Fruit fly (Drosophila melanogaster): ENCODE data around the gene Cyt-c-d.

Cyt-c-d gene

dm6 chr2L:16689800-16690618, 25.7 kb upstream of the Cyt-c-d start (continued):
- TF ChIP-seq Sox15 (GFP tag; optimal IDR thresholded peaks at IDR 0.05) (peak; percentile 2), fd59A (GFP tag; optimal IDR thresholded peaks at IDR 0.05) (peak; percentile 42), CG8632 (GFP tag; optimal IDR thresholded peaks at IDR 0.05) (peak; percentile 52), Eip75B (GFP tag; optimal IDR thresholded peaks at IDR 0.05) (peak; percentile 11), fd85E (GFP tag; optimal IDR thresholded peaks at IDR 0.05) (no peak), CG6854 (GFP tag; optimal IDR thresholded peaks at IDR 0.05) (no peak), lz (GFP tag; optimal IDR thresholded peaks at IDR 0.05) (peak; percentile 61), dsx (GFP tag; optimal IDR thresholded peaks at IDR 0.05; ENCODE audit: poor library complexity, severe bottlenecking) (no peak), CG8319 (GFP tag; optimal IDR thresholded peaks at IDR 0.05) (no peak), Sox14 (GFP tag; optimal IDR thresholded peaks at IDR 0.05) (peak; percentile 73), CG6276 (GFP tag; optimal IDR thresholded peaks at IDR 0.05) (peak; percentile 20), Eip78C (GFP tag) (peak; percentile 93), CG34406 (GFP tag; optimal IDR thresholded peaks at IDR 0.05) (peak; percentile 53), vri (GFP tag; optimal IDR thresholded peaks at IDR 0.05) (peak; percentile 58), CG32006 (GFP tag; optimal IDR thresholded peaks at IDR 0.05) (peak; percentile 73), CG1621 (tag; optimal IDR thresholded peaks at IDR 0.05) (no peak), CG31627 (GFP tag; optimal IDR thresholded peaks at IDR 0.05) (peak; percentile 51), Hr39 (GFP tag; optimal IDR thresholded peaks at IDR 0.05) (peak; percentile 68)

- no peak for TF ChIP-seq svp (GFP tag)
- no peak for TF ChIP-seq CG7368 (GFP tag; optimal IDR thresholded peaks at IDR 0.05)
- peak; percentile 14 for TF ChIP-seq Eip93F (GFP tag; optimal IDR thresholded peaks at IDR 0.05)
- TF ChIP-seq fkh (GFP tag; optimal IDR thresholded peaks at IDR 0.05): peak; percentile 22
- TF ChIP-seq Lpt (GFP tag; optimal IDR thresholded peaks at IDR 0.05): no peak
Observed at dm6 chr2L:16690619-16690908, 25.1 kb upstream of the Cyt-c-d start.

- TF ChIP-seq Eip78C (GFP tag) (peak; percentile 44), CG7368 (GFP tag; optimal IDR thresholded peaks at IDR 0.05) (no peak), fkh (GFP tag; optimal IDR thresholded peaks at IDR 0.05) (peak; percentile 42)
Observed at dm6 chr2L:16703008-16703510, 12.6 kb upstream of the Cyt-c-d start.

- TF ChIP-seq eg (GFP tag; IDR thresholded peaks at IDR 0.05): no peak
- peak; percentile 61 for TF ChIP-seq Sox14 (GFP tag; optimal IDR thresholded peaks at IDR 0.05)
- no peak for TF ChIP-seq CG7368 (GFP tag; optimal IDR thresholded peaks at IDR 0.05)
- TF ChIP-seq net (GFP tag; optimal IDR thresholded peaks at IDR 0.05): peak; percentile 26
- no peak for TF ChIP-seq CG6808 (GFP tag; optimal IDR thresholded peaks at IDR 0.05)
- TF ChIP-seq Ets96B (tag; optimal IDR thresholded peaks at IDR 0.05): peak; percentile 5
- no peak for TF ChIP-seq CG8319 (GFP tag; optimal IDR thresholded peaks at IDR 0.05)
- TF ChIP-seq CG3919 (GFP tag; optimal IDR thresholded peaks at IDR 0.05): peak; percentile 62
- TF ChIP-seq Eip78C (GFP tag): peak; percentile 86
- TF ChIP-seq CG4318 (GFP tag; optimal IDR thresholded peaks at IDR 0.05): no peak
- TF ChIP-seq topi (GFP tag; optimal IDR thresholded peaks at IDR 0.05): peak; percentile 60
- no peak for TF ChIP-seq fd59A (GFP tag; optimal IDR thresholded peaks at IDR 0.05)
- peak; percentile 52 for TF ChIP-seq CG10631 (GFP tag; optimal IDR thresholded peaks at IDR 0.05)
- TF ChIP-seq CG1621 (tag; optimal IDR thresholded peaks at IDR 0.05): no peak
- TF ChIP-seq Met (GFP tag; optimal IDR thresholded peaks at IDR 0.05): no peak
- TF ChIP-seq Sox15 (GFP tag; optimal IDR thresholded peaks at IDR 0.05): peak; percentile 25
- TF ChIP-seq achi (GFP tag; optimal IDR thresholded peaks at IDR 0.05): peak; percentile 39
- TF ChIP-seq ss (GFP tag; optimal IDR thresholded peaks at IDR 0.05): no peak
- TF ChIP-seq Sox102F (GFP tag; optimal IDR thresholded peaks at IDR 0.05): peak; percentile 37
- no peak for TF ChIP-seq Lpt (GFP tag; optimal IDR thresholded peaks at IDR 0.05)
- no peak for TF ChIP-seq CG6163 (GFP tag; IDR thresholded peaks at IDR 0.05)
- peak; percentile 51 for TF ChIP-seq Eip75B (GFP tag; optimal IDR thresholded peaks at IDR 0.05)
- TF ChIP-seq CG9139 (GFP tag; optimal IDR thresholded peaks at IDR 0.05): no peak
- peak; percentile 79 for TF ChIP-seq svp (GFP tag)
- no peak for TF ChIP-seq Blimp-1 (GFP tag; optimal IDR thresholded peaks at IDR 0.05)
- no peak for TF ChIP-seq dac (GFP tag; optimal IDR thresholded peaks at IDR 0.05)
- no peak for TF ChIP-seq CG6276 (GFP tag; optimal IDR thresholded peaks at IDR 0.05)
- TF ChIP-seq acj6 (GFP tag; optimal IDR thresholded peaks at IDR 0.05): peak; percentile 27
- TF ChIP-seq esn (GFP tag; optimal IDR thresholded peaks at IDR 0.05): peak; percentile 64
- TF ChIP-seq CG32006 (GFP tag; optimal IDR thresholded peaks at IDR 0.05): no peak
- TF ChIP-seq CG10669 (GFP tag; optimal IDR thresholded peaks at IDR 0.05): no peak
- TF ChIP-seq CG6854 (GFP tag; optimal IDR thresholded peaks at IDR 0.05): no peak
- TF ChIP-seq Gug (GFP tag; IDR thresholded peaks at IDR 0.05): no peak
Observed at dm6 chr2L:16703753-16704152, 11.9 kb upstream of the Cyt-c-d start.
